Fruit fly (Drosophila melanogaster) whole organism, embryonic: ENCODE data around the gene CG5828.

Experiments
- Atf3 ChIP-seq: fragments of 200-800 bp; sonication (Bioruptor generic); optimal IDR thresholded peaks from 3 replicates; lab custom pipeline; 2016; ENCODE audit warnings: missing biosample characterization, missing genetic modification characterization
- Bteb2 ChIP-seq: fragments of 200-800 bp; sonication (Bioruptor generic); optimal IDR thresholded peaks from 2 replicates; lab custom pipeline; 2016; ENCODE audit warnings: missing biosample characterization, missing genetic modification characterization
- CG1024 ChIP-seq: fragments of 200-800 bp; sonication (Bioruptor generic); IDR thresholded peaks from 2 replicates; pipeline ENCODE4 v1.3.6; 2022; ENCODE audit warnings: missing biosample characterization, missing genetic modification characterization
- CG10462 ChIP-seq: fragments of 200-800 bp; sonication (Bioruptor generic); optimal IDR thresholded peaks from 2 replicates; lab custom pipeline; 2016; ENCODE audit warnings: missing biosample characterization, missing genetic modification characterization
- CG14710 ChIP-seq: fragments of 200-800 bp; sonication (Bioruptor generic); optimal IDR thresholded peaks from 3 replicates; lab custom pipeline; 2019; ENCODE audit warnings: missing biosample characterization, mild to moderate bottlenecking, missing genetic modification characterization, moderate library complexity
- CG16863 ChIP-seq: fragments of 200-800 bp; sonication (Bioruptor generic); optimal IDR thresholded peaks from 3 replicates; lab custom pipeline; 2016; ENCODE audit warnings: missing biosample characterization, missing genetic modification characterization
- CG3847 ChIP-seq: fragments of 200-800 bp; sonication (Bioruptor generic); IDR thresholded peaks from 2 replicates; pipeline ENCODE4 v1.3.6; 2022; ENCODE audit warnings: missing biosample characterization, missing genetic modification characterization
- CG3995 ChIP-seq: fragments of 200-800 bp; sonication (Bioruptor generic); optimal IDR thresholded peaks from 3 replicates; lab custom pipeline; 2016; ENCODE audit warnings: missing biosample characterization, missing genetic modification characterization
- CG4328 ChIP-seq: fragments of 200-800 bp; sonication (Bioruptor generic); optimal IDR thresholded peaks from 3 replicates; lab custom pipeline; 2017; ENCODE audit warnings: missing biosample characterization, missing genetic modification reagents, missing genetic modification characterization
- CG43689 ChIP-seq: fragments of 200-800 bp; sonication (Bioruptor generic); IDR thresholded peaks from 2 replicates; pipeline ENCODE4 v1.3.6; 2022; ENCODE audit warnings: missing biosample characterization, missing genetic modification characterization
- CG6765 ChIP-seq: fragments of 200-800 bp; sonication (Bioruptor generic); optimal IDR thresholded peaks from 3 replicates; lab custom pipeline; 2017; ENCODE audit warnings: missing biosample characterization, mild to moderate bottlenecking, missing genetic modification characterization
- CG6854 ChIP-seq: fragments of 200-800 bp; sonication (Bioruptor generic); optimal IDR thresholded peaks from 3 replicates; lab custom pipeline; 2017; ENCODE audit warnings: missing biosample characterization, mild to moderate bottlenecking, missing genetic modification characterization
- CG7372 ChIP-seq: fragments of 200-800 bp; sonication (Bioruptor generic); IDR thresholded peaks from 2 replicates; pipeline ENCODE4 v1.3.6; 2022; ENCODE audit warnings: missing biosample characterization, missing genetic modification characterization
- CrebB ChIP-seq: fragments of 200-800 bp; sonication (Bioruptor generic); optimal IDR thresholded peaks from 3 replicates; lab custom pipeline; 2018; ENCODE audit warnings: missing biosample characterization, mild to moderate bottlenecking, missing genetic modification characterization
- Dbx ChIP-seq: fragments of 200-800 bp; sonication (Bioruptor generic); IDR thresholded peaks from 3 replicates; pipeline ENCODE4 v1.3.6; 2022; ENCODE audit warnings: missing biosample characterization, missing genetic modification characterization
- E2f2 ChIP-seq: fragments of 200-800 bp; sonication (Bioruptor generic); IDR thresholded peaks from 2 replicates; pipeline ENCODE4 v1.3.6; 2022; ENCODE audit warnings: missing biosample characterization, missing genetic modification characterization
- H2.0 ChIP-seq: fragments of 200-800 bp; sonication (Bioruptor generic); IDR thresholded peaks from 2 replicates; pipeline ENCODE4 v1.3.6; 2022; ENCODE audit warnings: missing biosample characterization, missing genetic modification characterization
- HLH3B ChIP-seq: fragments of 200-800 bp; sonication (Bioruptor generic); IDR thresholded peaks from 2 replicates; pipeline ENCODE4 v1.3.6; 2022; ENCODE audit warnings: missing biosample characterization, missing genetic modification characterization
- HLHmδ ChIP-seq: fragments of 200-800 bp; sonication (Bioruptor generic); optimal IDR thresholded peaks from 2 replicates; lab custom pipeline; 2018; ENCODE audit warnings: missing biosample characterization, mild to moderate bottlenecking, missing genetic modification characterization, moderate library complexity
- Hr78 ChIP-seq, 2 experiments: fragments of 200-800 bp in 1 of 2; fragments of >200 bp in 1 of 2; sonication (Bioruptor generic) in 1 of 2; optimal IDR thresholded peaks; 2 replicates each; lab custom pipeline; 2017 to 2019; ENCODE audit warnings: missing biosample characterization in 2 of 2, missing genetic modification characterization in 2 of 2, mild to moderate bottlenecking in 1 of 2, moderate library complexity in 1 of 2
- Kr ChIP-seq: fragments of 200-800 bp; sonication (Bioruptor generic); optimal IDR thresholded peaks from 2 replicates; lab custom pipeline; 2017; ENCODE audit warnings: missing biosample characterization, mild to moderate bottlenecking, missing genetic modification characterization
- Myb ChIP-seq: fragments of 200-800 bp; sonication (Bioruptor generic); optimal IDR thresholded peaks from 2 replicates; lab custom pipeline; 2016; ENCODE audit warnings: missing biosample characterization, missing genetic modification characterization
- NK7.1 ChIP-seq: fragments of 200-800 bp; sonication (Bioruptor generic); optimal IDR thresholded peaks from 3 replicates; lab custom pipeline; 2016; ENCODE audit warnings: missing biosample characterization, missing genetic modification characterization
- Oaz ChIP-seq: fragments of 200-800 bp; sonication (Bioruptor generic); IDR thresholded peaks from 2 replicates; pipeline ENCODE4 v1.3.6; 2022; ENCODE audit warnings: missing biosample characterization, missing genetic modification characterization
- Sry-β ChIP-seq: fragments of 200-800 bp; sonication (Bioruptor generic); optimal IDR thresholded peaks from 2 replicates; lab custom pipeline; 2018; ENCODE audit warnings: missing biosample characterization, mild to moderate bottlenecking, missing genetic modification characterization, moderate library complexity
- Trl ChIP-seq, 3 experiments: fragments of >200 bp in 2 of 3; fragments of 200-800 bp in 1 of 3; sonication (Bioruptor generic) in 1 of 3; optimal IDR thresholded peaks; 2 replicates in 1 of 3; 3 replicates in 2 of 3; lab custom pipeline; 2016 to 2017; ENCODE audit warnings: missing biosample characterization in 1 of 3, missing genetic modification characterization in 1 of 3
- ab ChIP-seq: fragments of 200-800 bp; sonication (Bioruptor generic); optimal IDR thresholded peaks from 2 replicates; lab custom pipeline; 2016; ENCODE audit warnings: missing biosample characterization, missing genetic modification characterization
- ac ChIP-seq: fragments of 200-800 bp; sonication (Bioruptor generic); optimal IDR thresholded peaks from 3 replicates; lab custom pipeline; 2017; ENCODE audit warnings: missing biosample characterization, mild to moderate bottlenecking, missing genetic modification characterization
- ap ChIP-seq: fragments of 200-800 bp; sonication (Bioruptor generic); IDR thresholded peaks from 2 replicates; pipeline ENCODE4 v1.3.6; 2022; ENCODE audit warnings: missing biosample characterization, missing genetic modification characterization
- az2 ChIP-seq: fragments of 200-800 bp; sonication (Bioruptor generic); optimal IDR thresholded peaks from 3 replicates; lab custom pipeline; 2016; ENCODE audit warnings: missing biosample characterization, missing genetic modification characterization
- chif ChIP-seq, 2 experiments: fragments of 200-800 bp; sonication (Bioruptor generic); optimal IDR thresholded peaks; 3 replicates each; lab custom pipeline; 2016; ENCODE audit warnings: missing biosample characterization in 2 of 2, missing genetic modification characterization in 2 of 2
- dmrt11E ChIP-seq: fragments of 200-800 bp; sonication (Bioruptor generic); optimal IDR thresholded peaks from 3 replicates; lab custom pipeline; 2018; ENCODE audit warnings: missing biosample characterization, mild to moderate bottlenecking, missing genetic modification characterization, moderate library complexity
- dmrt99B ChIP-seq: fragments of 200-800 bp; sonication (Bioruptor generic); optimal IDR thresholded peaks from 2 replicates; lab custom pipeline; 2018; ENCODE audit warnings: missing biosample characterization, mild to moderate bottlenecking, missing genetic modification characterization, moderate library complexity
- gt ChIP-seq: fragments of 200-800 bp; sonication (Bioruptor generic); IDR thresholded peaks from 2 replicates; pipeline ENCODE4 v1.3.6; 2022; ENCODE audit warnings: missing biosample characterization, missing genetic modification characterization
- hbn ChIP-seq: fragments of 200-800 bp; sonication (Bioruptor generic); IDR thresholded peaks from 2 replicates; pipeline ENCODE4 v1.3.6; 2022; ENCODE audit warnings: missing biosample characterization, missing genetic modification characterization; ENCODE audit not compliant: partially characterized antibody
- ind ChIP-seq: fragments of 200-800 bp; sonication (Bioruptor generic); optimal IDR thresholded peaks from 3 replicates; lab custom pipeline; 2016; ENCODE audit warnings: missing biosample characterization, missing genetic modification characterization
- insv ChIP-seq, 2 experiments: fragments of 200-800 bp; sonication (Bioruptor generic); optimal IDR thresholded peaks; 3 replicates each; lab custom pipeline; 2016 to 2018; ENCODE audit warnings: missing biosample characterization in 2 of 2, missing genetic modification characterization in 2 of 2
- knrl ChIP-seq: fragments of 200-800 bp; sonication (Bioruptor generic); IDR thresholded peaks from 3 replicates; pipeline ENCODE4 v1.3.6; 2022; ENCODE audit warnings: missing biosample characterization, missing genetic modification characterization; ENCODE audit not compliant: partially characterized antibody
- mam ChIP-seq: fragments of 200-800 bp; sonication (Bioruptor generic); optimal IDR thresholded peaks from 3 replicates; lab custom pipeline; 2016; ENCODE audit warnings: missing biosample characterization, missing genetic modification characterization
- nau ChIP-seq: fragments of 200-800 bp; sonication (Bioruptor generic); optimal IDR thresholded peaks from 3 replicates; lab custom pipeline; 2017; ENCODE audit warnings: missing biosample characterization, mild to moderate bottlenecking, missing genetic modification characterization, missing genetic modification reagents
- nerfin-1 ChIP-seq: fragments of 200-800 bp; sonication (Bioruptor generic); optimal IDR thresholded peaks from 3 replicates; lab custom pipeline; 2019; ENCODE audit warnings: missing biosample characterization, mild to moderate bottlenecking, missing genetic modification characterization, moderate library complexity
- oc ChIP-seq: fragments of 200-800 bp; sonication (Bioruptor generic); optimal IDR thresholded peaks from 2 replicates; lab custom pipeline; 2018; ENCODE audit warnings: missing biosample characterization, mild to moderate bottlenecking, missing genetic modification characterization, moderate library complexity
- pan ChIP-seq, 4 experiments: fragments of >200 bp in 3 of 4; fragments of 200-800 bp in 1 of 4; sonication (Bioruptor generic) in 1 of 4; optimal IDR thresholded peaks in 3 of 4; IDR thresholded peaks in 1 of 4; 2 replicates each; pipeline versions ENCODE4 v1.3.6 to Lab custom; 2017 to 2022; ENCODE audit warnings: missing biosample characterization in 2 of 4, missing genetic modification characterization in 2 of 4, mixed read lengths in 1 of 4
- pho ChIP-seq: fragments of 200-800 bp; sonication (Bioruptor generic); optimal IDR thresholded peaks from 2 replicates; lab custom pipeline; 2016; ENCODE audit warnings: missing biosample characterization, missing genetic modification characterization
- pnt ChIP-seq: fragments of 200-800 bp; sonication (Bioruptor generic); optimal IDR thresholded peaks from 3 replicates; lab custom pipeline; 2016; ENCODE audit warnings: missing biosample characterization, missing genetic modification characterization
- ranshi ChIP-seq: fragments of 200-800 bp; sonication (Bioruptor generic); IDR thresholded peaks from 2 replicates; pipeline ENCODE4 v1.3.6; 2022; ENCODE audit warnings: missing biosample characterization, missing genetic modification characterization
- row ChIP-seq: fragments of 200-800 bp; sonication (Bioruptor generic); IDR thresholded peaks from 3 replicates; pipeline ENCODE4 v1.3.6; 2022; ENCODE audit warnings: missing biosample characterization, missing genetic modification characterization
- tin ChIP-seq: fragments of 200-800 bp; sonication (Bioruptor generic); optimal IDR thresholded peaks from 3 replicates; lab custom pipeline; 2016; ENCODE audit warnings: missing biosample characterization, missing genetic modification characterization
- ttk ChIP-seq: fragments of 200-800 bp; sonication (Bioruptor generic); IDR thresholded peaks from 2 replicates; pipeline ENCODE4 v2.1.2; 2022; ENCODE audit warnings: missing biosample characterization, missing genetic modification characterization
- vnd ChIP-seq: fragments of 200-800 bp; sonication (Bioruptor generic); IDR thresholded peaks from 3 replicates; pipeline ENCODE4 v1.3.6; 2022; ENCODE audit warnings: missing biosample characterization, missing genetic modification characterization; ENCODE audit not compliant: partially characterized antibody
- zfh1 ChIP-seq: fragments of 200-800 bp; sonication (Bioruptor generic); IDR thresholded peaks from 3 replicates; pipeline ENCODE4 v1.3.6; 2022; ENCODE audit warnings: missing biosample characterization, missing genetic modification characterization

The CG5828 gene

dm6 chr2L:5063936-5064335, 29.8 kb upstream of the CG5828 start (continued):
- TF ChIP-seq CG6854 (no peak), pho (GFP tag; lab: Kevin White, UChicago) (no peak), mam (GFP tag; lab: Kevin White, UChicago) (no peak), CG3847 (no peak), Kr (GFP tag; lab: Kevin White, UChicago) (no peak), HLH3B (GFP tag; lab: Robert Waterston, UW) (no peak), CG10462 (GFP tag; lab: Kevin White, UChicago) (no peak), zfh1 (GFP tag; lab: Robert Waterston, UW) (no peak), CG43689 (GFP tag; lab: Robert Waterston, UW) (no peak), CG6765 (peak; percentile 8), pan (optimal IDR thresholded peaks at IDR 0.05; lab: Kevin White, UChicago) (no peak), pan (GFP tag; optimal IDR thresholded peaks at IDR 0.05 in 1 of 2, IDR thresholded peaks at IDR 0.05 in 1 of 2) (no peak), ind (GFP tag; lab: Kevin White, UChicago) (no peak), dmrt99B (tag; lab: Kevin White, UChicago) (no peak), Hr78 (GFP tag; optimal IDR thresholded peaks at IDR 0.05; lab: Kevin White, UChicago) (no peak), Myb (no peak), NK7.1 (GFP tag; lab: Kevin White, UChicago) (no peak), chif (GFP tag; optimal IDR thresholded peaks at IDR 0.05; lab: Kevin White, UChicago) (no peak), ranshi (0 out of 2 replicates have a peak, but pooled peaks have one; percentile 12), nerfin-1 (tag; lab: Kevin White, UChicago) (no peak), H2.0 (GFP tag; lab: Robert Waterston, UW) (no peak), CrebB (tag; lab: Kevin White, UChicago) (no peak), vnd (GFP tag; lab: Robert Waterston, UW) (no peak), Dbx (GFP tag; lab: Robert Waterston, UW) (no peak), CG3995 (GFP tag; lab: Kevin White, UChicago) (no peak), ab (no peak), Sry-β (GFP tag; lab: Kevin White, UChicago) (no peak), CG4328 (GFP tag; lab: Kevin White, UChicago) (peak; percentile 44), gt (GFP tag; lab: Robert Waterston, UW) (no peak), az2 (GFP tag; lab: Kevin White, UChicago) (no peak), tin (GFP tag; lab: Kevin White, UChicago) (no peak), oc (tag; lab: Kevin White, UChicago) (no peak), Atf3 (GFP tag; lab: Kevin White, UChicago) (no peak), dmrt11E (tag; lab: Kevin White, UChicago) (no peak), row (GFP tag; lab: Robert Waterston, UW) (0 out of 3 replicates have a peak, but pooled peaks have one; percentile 29), Trl (optimal IDR thresholded peaks at IDR 0.05; lab: Kevin White, UChicago) (peak in 1 of 2 experiments; percentile 20), Trl (GFP tag; optimal IDR thresholded peaks at IDR 0.05; lab: Kevin White, UChicago) (no peak), hbn (peak; percentile 33; the same call in 1 of the 2 replicates), CG7372 (GFP tag; lab: Robert Waterston, UW) (no peak), HLHmδ (GFP tag; lab: Kevin White, UChicago) (no peak), ttk (GFP tag; lab: Robert Waterston, UW) (no peak), pnt (GFP tag; lab: Kevin White, UChicago) (no peak), knrl (GFP tag; lab: Robert Waterston, UW) (no peak), nau (no peak), CG16863 (GFP tag; lab: Kevin White, UChicago) (no peak), CG1024 (no peak), CG14710 (no peak), ap (GFP tag; lab: Robert Waterston, UW) (no peak), E2f2 (GFP tag; lab: Robert Waterston, UW) (no peak), insv (GFP tag; optimal IDR thresholded peaks at IDR 0.05; lab: Kevin White, UChicago) (no peak), Oaz (GFP tag; lab: Robert Waterston, UW) (no peak), ac (no peak), Bteb2 (GFP tag; lab: Kevin White, UChicago) (no peak)
